Fruit fly (Drosophila melanogaster) Kc167 (cell line): ENCODE data around the gene Rrp45.

ENCODE experiments used
- h ChIP-seq: fragments of >200 bp; optimal IDR thresholded peaks from 3 replicates; lab custom pipeline; 2018; ENCODE audit warnings: missing external identifiers
- insv ChIP-seq: fragments of >200 bp; optimal IDR thresholded peaks from 3 replicates; lab custom pipeline; 2018; ENCODE audit warnings: missing external identifiers
- ttk ChIP-seq: sonication (Bioruptor generic); optimal IDR thresholded peaks from 2 replicates; lab custom pipeline; 2017; ENCODE audit warnings: missing external identifiers

DNA sequence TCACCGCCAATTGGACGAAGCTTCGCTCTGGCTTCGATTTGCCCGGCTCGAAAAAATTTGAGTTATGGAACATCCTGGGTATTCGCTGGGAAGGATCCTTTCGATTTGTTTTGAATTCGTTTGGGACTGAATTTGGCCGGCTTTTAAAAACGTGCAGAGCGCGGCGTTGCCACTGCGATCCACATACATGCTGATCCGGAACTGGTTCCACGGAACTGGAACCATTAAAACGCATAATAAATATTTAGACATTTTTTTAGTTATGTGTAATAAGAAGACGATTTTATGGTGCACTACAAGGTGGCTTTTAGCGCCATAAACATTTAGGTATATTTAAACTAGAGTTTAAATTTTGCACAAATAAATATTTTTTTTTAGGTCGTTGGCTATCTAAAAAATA is at the start of gene Rrp45:
- no peak for TF ChIP-seq insv
- TF ChIP-seq ttk (lab: Kevin White, UChicago), result no peak
- no peak for TF ChIP-seq h (lab: Kevin White, UChicago)
